Worm (Caenorhabditis elegans) whole organism, L1 larva: Measurements from ENCODE around the gene M02E1.3.

ENCODE experiments used
- C16A3.4 ChIP-seq: fragments of 150-350 bp; optimal IDR thresholded peaks from 2 replicates; lab custom pipeline; 2014; ENCODE audit warnings: missing biosample characterization, missing genetic modification characterization
- Y116A8C.19 ChIP-seq: sonication (generic microtip); optimal IDR thresholded peaks from 2 replicates; lab custom pipeline; 2016; ENCODE audit warnings: missing compliant biosample characterization, missing genetic modification characterization, borderline replicate concordance
- ama-1 ChIP-seq: fragments of 150-350 bp; optimal IDR thresholded peaks from 2 replicates; lab custom pipeline; 2014
- ceh-8 ChIP-seq: fragments of 200-800 bp; sonication (Bioruptor generic); optimal IDR thresholded peaks from 2 replicates; lab custom pipeline; 2018; ENCODE audit warnings: mild to moderate bottlenecking, missing genetic modification characterization, moderate library complexity, missing compliant biosample characterization
- ceh-88 ChIP-seq: fragments of 200-800 bp; sonication (Bioruptor generic); IDR thresholded peaks from 2 replicates; pipeline ENCODE4 v1.3.6; 2022; ENCODE audit warnings: missing genetic modification characterization, missing compliant biosample characterization
- ceh-90 ChIP-seq: sonication (generic microtip); optimal IDR thresholded peaks from 2 replicates; lab custom pipeline; 2016; ENCODE audit warnings: missing genetic modification characterization, missing compliant biosample characterization
- ces-1 ChIP-seq: fragments of 150-350 bp; optimal IDR thresholded peaks from 2 replicates; lab custom pipeline; 2014; ENCODE audit warnings: missing biosample characterization, missing genetic modification reagents, missing genetic modification characterization
- efl-1 ChIP-seq, 4 experiments: fragments of 150-350 bp; optimal IDR thresholded peaks in 3 of 4; peaks in 1 of 4; 1 replicate in 1 of 4; 2 replicates in 3 of 4; lab custom pipeline; 2014; ENCODE audit warnings: missing biosample characterization in 2 of 4, missing genetic modification characterization in 2 of 4, missing genetic modification reagents in 2 of 4
- egl-27 ChIP-seq, 2 experiments: fragments of 150-350 bp in 1 of 2; sonication (generic microtip); optimal IDR thresholded peaks; 3 replicates each; lab custom pipeline; 2017 to 2018; ENCODE audit warnings: missing biosample characterization in 2 of 2, missing genetic modification characterization in 2 of 2, missing genetic modification reagents in 2 of 2
- fkh-10 ChIP-seq: sonication (generic microtip); optimal IDR thresholded peaks from 2 replicates; lab custom pipeline; 2017; ENCODE audit warnings: missing biosample characterization, missing genetic modification reagents, missing genetic modification characterization
- fkh-8 ChIP-seq: sonication (generic microtip); optimal IDR thresholded peaks from 2 replicates; lab custom pipeline; 2016; ENCODE audit warnings: mild to moderate bottlenecking, missing genetic modification characterization, missing compliant biosample characterization
- fos-1 ChIP-seq: fragments of 150-350 bp; optimal IDR thresholded peaks from 2 replicates; lab custom pipeline; 2014; ENCODE audit warnings: missing biosample characterization, missing genetic modification characterization
- grh-1 ChIP-seq: fragments of 200-800 bp; sonication (Bioruptor generic); IDR thresholded peaks from 2 replicates; pipeline ENCODE4 v1.3.6; 2022; ENCODE audit warnings: missing genetic modification reagents, missing genetic modification characterization, missing compliant biosample characterization
- hlh-17 ChIP-seq: fragments of 200-800 bp; sonication (Bioruptor generic); optimal IDR thresholded peaks from 2 replicates; lab custom pipeline; 2018; ENCODE audit warnings: missing genetic modification characterization, mild to moderate bottlenecking, missing compliant biosample characterization, moderate library complexity, borderline replicate concordance
- isw-1 ChIP-seq: fragments of 200-800 bp; sonication (Bioruptor generic); IDR thresholded peaks from 2 replicates; pipeline ENCODE4 v1.3.6; 2022; ENCODE audit warnings: missing genetic modification characterization, missing compliant biosample characterization
- jun-1 ChIP-seq: fragments of 150-350 bp; optimal IDR thresholded peaks from 2 replicates; lab custom pipeline; 2014; ENCODE audit warnings: missing biosample characterization, missing genetic modification reagents, missing genetic modification characterization
- lin-15B ChIP-seq: fragments of 150-350 bp; sonication (generic microtip); optimal IDR thresholded peaks from 3 replicates; lab custom pipeline; 2014; ENCODE audit warnings: missing biosample characterization, missing genetic modification characterization
- lin-35 ChIP-seq, 2 experiments: fragments of 150-350 bp; optimal IDR thresholded peaks; 2 replicates each; lab custom pipeline; 2014; ENCODE audit warnings: missing biosample characterization in 2 of 2, missing genetic modification characterization in 2 of 2, missing genetic modification reagents in 2 of 2
- lir-3 ChIP-seq: sonication (generic microtip); optimal IDR thresholded peaks from 2 replicates; lab custom pipeline; 2016; ENCODE audit warnings: mild to moderate bottlenecking, missing genetic modification characterization, moderate library complexity, missing compliant biosample characterization; ENCODE audit not compliant: poor library complexity
- lsy-2 ChIP-seq, 2 experiments: fragments of 150-350 bp; optimal IDR thresholded peaks; 2 replicates each; lab custom pipeline; 2014; ENCODE audit warnings: missing biosample characterization in 2 of 2, missing genetic modification characterization in 2 of 2
- nhr-11 ChIP-seq: fragments of 150-350 bp; optimal IDR thresholded peaks from 2 replicates; lab custom pipeline; 2014; ENCODE audit warnings: missing biosample characterization, missing genetic modification characterization
- nhr-47 ChIP-seq: sonication (generic microtip); optimal IDR thresholded peaks from 2 replicates; lab custom pipeline; 2016; ENCODE audit warnings: mild to moderate bottlenecking, missing genetic modification characterization, moderate library complexity, missing compliant biosample characterization
- nhr-76 ChIP-seq: sonication (generic microtip); optimal IDR thresholded peaks from 2 replicates; lab custom pipeline; 2017; ENCODE audit warnings: missing biosample characterization, missing genetic modification characterization
- nhr-77 ChIP-seq: fragments of 150-350 bp; optimal IDR thresholded peaks from 2 replicates; lab custom pipeline; 2014; ENCODE audit warnings: missing biosample characterization, missing genetic modification characterization
- nhr-84 ChIP-seq: sonication (generic microtip); optimal IDR thresholded peaks from 2 replicates; lab custom pipeline; 2017; ENCODE audit warnings: missing biosample characterization, missing genetic modification characterization
- nhr-90 ChIP-seq: sonication (generic microtip); optimal IDR thresholded peaks from 2 replicates; lab custom pipeline; 2016; ENCODE audit warnings: mild to moderate bottlenecking, missing genetic modification characterization, missing compliant biosample characterization; ENCODE audit not compliant: poor library complexity
- pag-3 ChIP-seq: sonication (generic microtip); optimal IDR thresholded peaks from 2 replicates; lab custom pipeline; 2017; ENCODE audit warnings: missing genetic modification characterization, mild to moderate bottlenecking, missing compliant biosample characterization, antibody characterized with exemption, borderline replicate concordance; ENCODE audit not compliant: insufficient read depth
- pax-3 ChIP-seq: fragments of 200-800 bp; sonication (Bioruptor generic); optimal IDR thresholded peaks from 2 replicates; lab custom pipeline; 2018; ENCODE audit warnings: mild to moderate bottlenecking, missing genetic modification characterization, moderate library complexity, missing compliant biosample characterization
- snpc-4 ChIP-seq: fragments of 150-350 bp; optimal IDR thresholded peaks from 2 replicates; lab custom pipeline; 2014; ENCODE audit warnings: missing biosample characterization, missing genetic modification characterization
- sptf-1 ChIP-seq: fragments of 150-350 bp; optimal IDR thresholded peaks from 2 replicates; lab custom pipeline; 2014; ENCODE audit warnings: missing biosample characterization, missing genetic modification characterization
- tbx-2 ChIP-seq: sonication (generic microtip); optimal IDR thresholded peaks from 2 replicates; lab custom pipeline; 2016; ENCODE audit warnings: missing genetic modification characterization, missing compliant biosample characterization
- tlp-1 ChIP-seq: fragments of 150-350 bp; optimal IDR thresholded peaks from 2 replicates; lab custom pipeline; 2014; ENCODE audit warnings: missing biosample characterization, missing genetic modification characterization
- unc-130 ChIP-seq: fragments of 150-350 bp; optimal IDR thresholded peaks from 2 replicates; lab custom pipeline; 2017; ENCODE audit warnings: missing biosample characterization, missing genetic modification characterization, inconsistent platforms
- vab-15 ChIP-seq: sonication (generic microtip); optimal IDR thresholded peaks from 2 replicates; lab custom pipeline; 2017; ENCODE audit warnings: missing genotype, mild to moderate bottlenecking, missing genetic modification characterization, missing compliant biosample characterization
- zag-1 ChIP-seq: fragments of 150-350 bp; optimal IDR thresholded peaks from 2 replicates; lab custom pipeline; 2014; ENCODE audit warnings: missing biosample characterization, missing genetic modification characterization

The M02E1.3 gene

DNA sequence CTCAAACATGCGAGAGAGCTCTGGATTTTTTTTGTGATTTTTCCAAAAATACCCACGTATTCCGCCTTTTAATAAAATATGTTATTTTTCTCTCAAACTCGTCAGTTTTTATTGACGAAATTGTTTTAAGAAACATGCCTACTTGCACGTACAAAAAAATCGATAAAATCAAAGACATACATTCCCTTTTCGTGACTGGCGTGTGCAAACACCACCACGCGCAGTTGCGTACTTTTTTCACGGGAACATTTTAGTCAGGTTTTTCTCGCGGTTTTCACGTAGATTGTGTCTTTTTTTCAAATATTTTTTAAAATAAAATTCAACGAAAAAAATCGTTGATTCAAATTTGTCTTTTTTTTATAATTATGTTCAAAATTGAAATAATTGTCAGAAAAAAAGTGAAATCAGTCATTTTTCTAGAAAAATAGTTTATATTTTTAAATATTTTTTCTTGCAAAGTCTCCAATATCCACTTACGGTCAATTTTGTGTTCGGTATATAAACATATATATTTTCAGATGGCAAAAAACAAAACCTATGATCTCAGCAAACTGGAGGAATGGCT, 3.4 kb downstream of the M02E1.3 start, which contains the start of gene M02E1.1 (continued):
- TF ChIP-seq tbx-2 (tag; lab: Kevin White, UChicago) (peak; percentile 36), unc-130 (no peak), nhr-90 (tag; lab: Kevin White, UChicago) (peak; percentile 46), ceh-8 (GFP tag; lab: Kevin White, UChicago) (no peak), C16A3.4 (tag; lab: Kevin White, UChicago) (peak; percentile 9), zag-1 (tag; lab: Kevin White, UChicago) (no peak)

DNA sequence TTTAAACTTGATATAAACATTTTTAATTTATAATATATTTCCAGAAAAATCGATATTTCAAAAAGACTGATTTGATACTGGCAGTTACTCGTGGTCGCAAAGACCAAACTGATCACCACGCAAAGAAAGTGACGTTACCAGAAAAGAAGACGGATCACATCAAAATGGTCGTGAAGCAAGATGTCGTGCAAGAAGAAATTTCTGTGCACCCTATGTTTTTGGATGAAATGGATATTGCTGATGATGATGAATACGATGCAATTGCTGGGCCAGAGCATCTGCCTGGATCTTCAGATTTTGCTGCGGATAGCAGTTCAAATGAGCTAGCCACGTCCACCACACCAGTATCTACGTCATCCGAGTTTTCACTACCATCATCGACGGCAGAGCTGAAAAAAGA, 6.4 kb downstream of the M02E1.3 start:
- TF ChIP-seq fkh-8 (tag; lab: Kevin White, UChicago) (no peak), nhr-77 (tag; lab: Kevin White, UChicago) (no peak), nhr-84 (no peak), tlp-1 (no peak), vab-15 (tag; lab: Kevin White, UChicago) (no peak), lir-3 (no peak), Y116A8C.19 (tag; lab: Kevin White, UChicago) (no peak)

DNA sequence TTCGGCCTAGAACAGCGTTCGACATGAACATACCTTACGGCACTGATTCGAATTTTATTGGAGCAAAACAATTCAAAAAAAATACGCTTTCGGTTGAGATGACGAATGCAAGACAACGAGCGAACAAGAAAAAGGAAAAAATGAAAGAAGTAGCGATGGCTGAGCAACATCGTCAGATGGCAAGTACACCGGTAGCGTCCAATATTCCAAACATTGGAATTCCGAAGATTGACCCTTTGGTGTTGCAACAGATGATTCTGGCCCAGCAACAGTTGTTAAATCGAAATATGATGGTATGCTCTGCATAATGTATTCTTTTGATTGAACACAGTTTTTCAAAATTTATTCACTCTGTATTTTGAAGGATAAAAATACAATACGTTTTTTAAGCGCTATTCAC, 10.3 kb downstream of the M02E1.3 start:
- no peak for TF ChIP-seq nhr-90 (tag; lab: Kevin White, UChicago)
- TF ChIP-seq egl-27 (tag; optimal IDR thresholded peaks at IDR 0.05; lab: Kevin White, UChicago) = no peak
- TF ChIP-seq jun-1 (tag; lab: Kevin White, UChicago) = no peak
- TF ChIP-seq lin-35 (GFP tag; optimal IDR thresholded peaks at IDR 0.05; lab: Kevin White, UChicago) = no peak
- no peak for TF ChIP-seq fkh-10
- TF ChIP-seq grh-1 (GFP tag; lab: Robert Waterston, UW) = no peak
- TF ChIP-seq pag-3 (tag; lab: Kevin White, UChicago) = no peak
- no peak for TF ChIP-seq ama-1
- no peak for TF ChIP-seq sptf-1 (tag; lab: Kevin White, UChicago)
- TF ChIP-seq pax-3 (tag; lab: Kevin White, UChicago) = no peak
- TF ChIP-seq ceh-88 (GFP tag; lab: Robert Waterston, UW) = no peak
- no peak for TF ChIP-seq hlh-17
- TF ChIP-seq lin-15B = no peak
- TF ChIP-seq isw-1 = no peak
- no peak for TF ChIP-seq ces-1 (GFP tag; lab: Kevin White, UChicago)
- no peak for TF ChIP-seq ceh-8 (GFP tag; lab: Kevin White, UChicago)
- no peak for TF ChIP-seq lsy-2 (tag; optimal IDR thresholded peaks at IDR 0.05; lab: Kevin White, UChicago)
- no peak for TF ChIP-seq nhr-77 (tag; lab: Kevin White, UChicago)

DNA sequence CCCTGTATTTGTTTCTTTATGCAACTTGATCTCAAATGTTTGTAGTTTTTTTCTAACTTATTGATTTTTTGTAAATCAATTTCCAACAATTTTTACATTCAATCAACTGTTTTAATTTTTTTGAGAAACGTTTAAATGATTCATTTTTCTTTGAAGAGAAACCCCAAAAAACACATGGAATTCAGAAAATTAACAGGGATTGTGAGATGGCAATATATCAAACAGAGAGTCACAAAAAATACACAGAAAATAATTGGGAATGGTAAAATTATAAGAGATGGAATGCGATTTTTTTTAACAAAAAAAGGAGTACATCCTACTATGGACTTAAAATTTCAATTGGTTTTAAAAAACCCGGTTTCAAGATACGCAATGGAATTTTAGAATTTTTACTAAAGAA, 12.1 kb downstream of the M02E1.3 start:
- TF ChIP-seq ceh-90 (tag; lab: Kevin White, UChicago) (no peak), nhr-11 (tag; lab: Kevin White, UChicago) (no peak), nhr-76 (tag; lab: Kevin White, UChicago) (no peak), lin-15B (no peak), fos-1 (tag; lab: Kevin White, UChicago) (no peak), snpc-4 (no peak)

DNA sequence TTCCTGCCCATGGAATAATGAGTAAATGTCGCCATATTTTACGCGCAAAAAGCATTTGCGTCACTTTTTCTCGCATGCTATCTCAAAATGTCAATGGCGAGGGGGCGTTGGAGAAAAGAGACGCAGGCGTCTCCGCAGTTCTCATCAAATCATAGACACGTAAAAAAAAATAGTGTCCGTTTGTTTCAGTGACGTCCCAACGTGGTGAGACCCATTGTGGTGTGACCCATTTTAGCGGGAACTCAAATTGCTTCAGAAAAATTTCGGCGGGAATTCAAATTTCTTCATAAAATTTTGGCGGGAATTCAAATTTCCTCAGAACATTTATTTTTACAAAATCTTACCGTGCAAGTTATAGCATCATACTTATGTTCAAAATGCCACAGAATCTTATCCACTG, 21.5 kb downstream of the M02E1.3 start:
- TF ChIP-seq nhr-47 (tag; lab: Kevin White, UChicago) (no peak), lin-35 (GFP tag; optimal IDR thresholded peaks at IDR 0.05; lab: Kevin White, UChicago) (peak in 1 of 2 experiments; percentile 29), efl-1 (optimal IDR thresholded peaks at IDR 0.05; lab: Kevin White, UChicago) (no peak), efl-1 (GFP tag; optimal IDR thresholded peaks at IDR 0.05 in 1 of 2; lab: Kevin White, UChicago) (peak; percentile 26 to 91), lir-3 (no peak), zag-1 (tag; lab: Kevin White, UChicago) (no peak), lin-15B (peak; percentile 3)
- TF ChIP-seq, all 84 proteins: peak for 3
